Worm (Caenorhabditis elegans) whole organism, L4 larva: ENCODE data around the gene spsb-2.

Experiments
- D1046.2 ChIP-seq: fragments of 200-800 bp; sonication (Bioruptor generic); IDR thresholded peaks from 2 replicates; pipeline ENCODE4 v1.3.6; 2022; ENCODE audit warnings: missing genetic modification characterization, missing compliant biosample characterization
- F10B5.3 ChIP-seq: sonication (generic microtip); optimal IDR thresholded peaks from 2 replicates; lab custom pipeline; 2016; ENCODE audit warnings: mild to moderate bottlenecking, missing genetic modification characterization, missing compliant biosample characterization
- F26F4.8 ChIP-seq: fragments of 200-800 bp; sonication (Bioruptor generic); conservative IDR thresholded peaks from 2 replicates; pipeline ENCODE4 v1.3.6; 2022; ENCODE audit warnings: missing genetic modification characterization, missing compliant biosample characterization
- F37D6.2 ChIP-seq: sonication (generic microtip); optimal IDR thresholded peaks from 2 replicates; lab custom pipeline; 2016; ENCODE audit warnings: mild to moderate bottlenecking, missing genetic modification characterization, missing compliant biosample characterization
- T20F7.1 ChIP-seq: fragments of 200-800 bp; sonication (Bioruptor generic); optimal IDR thresholded peaks from 2 replicates; lab custom pipeline; 2018; ENCODE audit warnings: mild to moderate bottlenecking, missing genetic modification characterization, missing compliant biosample characterization
- Y5F2A.4 ChIP-seq: fragments of 200-800 bp; sonication (Bioruptor generic); optimal IDR thresholded peaks from 2 replicates; lab custom pipeline; 2018; ENCODE audit warnings: mild to moderate bottlenecking, missing genetic modification characterization, missing compliant biosample characterization
- ZK337.2 ChIP-seq: fragments of 200-800 bp; sonication (Bioruptor generic); IDR thresholded peaks from 2 replicates; pipeline ENCODE4 v1.3.6; 2022; ENCODE audit warnings: missing genetic modification reagents, missing genetic modification characterization, missing compliant biosample characterization
- aha-1 ChIP-seq: fragments of 150-350 bp; peaks from one replicate; lab custom pipeline; 2014; ENCODE audit warnings: missing biosample characterization, missing genetic modification characterization
- aly-2 ChIP-seq: sonication (generic microtip); optimal IDR thresholded peaks from 2 replicates; lab custom pipeline; 2018; ENCODE audit warnings: missing biosample characterization, missing genetic modification characterization
- ama-1 ChIP-seq: fragments of 150-350 bp; optimal IDR thresholded peaks from 2 replicates; lab custom pipeline; 2014; ENCODE audit warnings: inconsistent platforms, mixed read lengths
- ceh-62 ChIP-seq: sonication (generic microtip); optimal IDR thresholded peaks from 2 replicates; lab custom pipeline; 2017; ENCODE audit warnings: missing biosample characterization, missing genetic modification characterization
- ceh-82 ChIP-seq: sonication (generic microtip); optimal IDR thresholded peaks from 2 replicates; lab custom pipeline; 2017; ENCODE audit warnings: missing biosample characterization, missing genetic modification characterization
- ces-1 ChIP-seq: fragments of 150-350 bp; sonication (generic microtip); optimal IDR thresholded peaks from 4 replicates; lab custom pipeline; 2014; ENCODE audit warnings: missing biosample characterization, missing genetic modification reagents, missing genetic modification characterization
- ctbp-1 ChIP-seq: fragments of 200-800 bp; sonication (Bioruptor generic); IDR thresholded peaks from 2 replicates; pipeline ENCODE4 v1.3.6; 2022; ENCODE audit warnings: missing genetic modification reagents, missing genetic modification characterization, missing compliant biosample characterization
- daf-12 ChIP-seq: fragments of 150-350 bp; optimal IDR thresholded peaks from 2 replicates; lab custom pipeline; 2014; ENCODE audit warnings: missing biosample characterization, missing genetic modification reagents, missing genetic modification characterization
- dmd-6 ChIP-seq: fragments of 200-800 bp; sonication (Bioruptor generic); IDR thresholded peaks from 2 replicates; pipeline ENCODE4 v1.3.6; 2022; ENCODE audit warnings: missing genetic modification reagents, missing genetic modification characterization, missing compliant biosample characterization
- dmd-8 ChIP-seq: fragments of 200-800 bp; sonication (Bioruptor generic); IDR thresholded peaks from 2 replicates; pipeline ENCODE4 v1.3.6; 2022; ENCODE audit warnings: missing genetic modification characterization, missing compliant biosample characterization
- duxl-1 ChIP-seq: sonication (generic microtip); optimal IDR thresholded peaks from 2 replicates; lab custom pipeline; 2016; ENCODE audit warnings: mild to moderate bottlenecking, missing genetic modification characterization, moderate library complexity, missing compliant biosample characterization; ENCODE audit not compliant: poor library complexity
- egl-43 ChIP-seq: fragments of 200-800 bp; sonication (Bioruptor generic); IDR thresholded peaks from 2 replicates; pipeline ENCODE4 v1.3.6; 2022; ENCODE audit warnings: missing genetic modification reagents, missing genetic modification characterization, missing compliant biosample characterization
- fkh-10 ChIP-seq: fragments of 150-350 bp; optimal IDR thresholded peaks from 2 replicates; lab custom pipeline; 2014; ENCODE audit warnings: missing biosample characterization, missing genetic modification reagents, missing genetic modification characterization
- hif-1 ChIP-seq, 2 experiments: sonication (generic microtip); optimal IDR thresholded peaks; 2 replicates each; lab custom pipeline; 2016 to 2017; ENCODE audit warnings: missing compliant biosample characterization in 2 of 2, missing genetic modification characterization in 2 of 2, missing genetic modification reagents in 2 of 2, missing genotype in 2 of 2, mild to moderate bottlenecking in 1 of 2
- hlh-11 ChIP-seq: fragments of 200-800 bp; sonication (Bioruptor generic); optimal IDR thresholded peaks from 2 replicates; lab custom pipeline; 2018; ENCODE audit warnings: mild to moderate bottlenecking, missing genetic modification characterization, missing compliant biosample characterization
- hlh-30 ChIP-seq: sonication (generic microtip); optimal IDR thresholded peaks from 2 replicates; lab custom pipeline; 2017; ENCODE audit warnings: antibody characterized with exemption, mild to moderate bottlenecking, missing genetic modification characterization, missing compliant biosample characterization; ENCODE audit not compliant: insufficient read depth
- lin-1 ChIP-seq: fragments of 200-800 bp; sonication (Bioruptor generic); IDR thresholded peaks from 2 replicates; pipeline ENCODE4 v1.3.6; 2022; ENCODE audit warnings: missing genetic modification reagents, missing genetic modification characterization, missing compliant biosample characterization
- lin-29 ChIP-seq: fragments of 200-800 bp; sonication (Bioruptor generic); IDR thresholded peaks from 2 replicates; pipeline ENCODE4 v1.3.6; 2022; ENCODE audit warnings: missing genetic modification reagents, missing genetic modification characterization, missing compliant biosample characterization
- lin-39 ChIP-seq: fragments of 150-350 bp; optimal IDR thresholded peaks from 2 replicates; lab custom pipeline; 2014; ENCODE audit warnings: missing biosample characterization, missing genetic modification reagents, missing genetic modification characterization
- lsy-2 ChIP-seq, 2 experiments: fragments of 150-350 bp in 1 of 2; sonication (generic microtip) in 1 of 2; optimal IDR thresholded peaks; 2 replicates each; lab custom pipeline; 2014 to 2017; ENCODE audit warnings: missing biosample characterization in 2 of 2, missing genetic modification characterization in 2 of 2
- madf-5 ChIP-seq, 2 experiments: fragments of 200-800 bp; sonication (Bioruptor generic); IDR thresholded peaks; 2 replicates each; pipeline ENCODE4 v1.3.6; 2022; ENCODE audit warnings: missing compliant biosample characterization in 2 of 2, missing genetic modification characterization in 2 of 2
- mdt-29 ChIP-seq: fragments of 200-800 bp; sonication (Bioruptor generic); IDR thresholded peaks from 2 replicates; pipeline ENCODE4 v1.3.6; 2022; ENCODE audit warnings: missing genetic modification reagents, missing genetic modification characterization, missing compliant biosample characterization
- mep-1 ChIP-seq: fragments of 150-350 bp; sonication (generic microtip); optimal IDR thresholded peaks from 3 replicates; lab custom pipeline; 2014; ENCODE audit warnings: missing biosample characterization, missing genetic modification characterization
- nhr-11 ChIP-seq: fragments of 150-350 bp; optimal IDR thresholded peaks from 2 replicates; lab custom pipeline; 2014; ENCODE audit warnings: missing biosample characterization, missing genetic modification characterization
- nhr-111 ChIP-seq: fragments of 200-800 bp; sonication (Bioruptor generic); optimal IDR thresholded peaks from 2 replicates; lab custom pipeline; 2018; ENCODE audit warnings: mild to moderate bottlenecking, missing genetic modification characterization, missing compliant biosample characterization
- nhr-25 ChIP-seq: sonication (generic microtip); optimal IDR thresholded peaks from 2 replicates; lab custom pipeline; 2017; ENCODE audit warnings: missing genetic modification characterization, mild to moderate bottlenecking, missing compliant biosample characterization, antibody characterized with exemption, moderate library complexity, borderline replicate concordance; ENCODE audit not compliant: insufficient read depth
- nhr-28 ChIP-seq: fragments of 150-350 bp; optimal IDR thresholded peaks from 2 replicates; lab custom pipeline; 2014; ENCODE audit warnings: missing biosample characterization, missing genetic modification characterization
- nhr-41 ChIP-seq: fragments of 200-800 bp; sonication (Bioruptor generic); IDR thresholded peaks from 2 replicates; pipeline ENCODE4 v1.3.6; 2022; ENCODE audit warnings: missing genetic modification reagents, missing genetic modification characterization, missing compliant biosample characterization
- nhr-42 ChIP-seq: fragments of 200-800 bp; sonication (Bioruptor generic); IDR thresholded peaks from 2 replicates; pipeline ENCODE4 v1.3.6; 2022; ENCODE audit warnings: missing genetic modification characterization, missing compliant biosample characterization
- pha-4 ChIP-seq, 2 experiments: fragments of 150-350 bp in 1 of 2; fragments of 200-800 bp in 1 of 2; sonication (Bioruptor generic) in 1 of 2; IDR thresholded peaks in 1 of 2; optimal IDR thresholded peaks in 1 of 2; 2 replicates each; pipeline versions ENCODE4 v1.3.6 to Lab custom; 2014 to 2022; ENCODE audit warnings: missing genetic modification characterization in 2 of 2, missing genetic modification reagents in 2 of 2, missing biosample characterization in 1 of 2, missing compliant biosample characterization in 1 of 2
- php-3 ChIP-seq: fragments of 200-800 bp; sonication (Bioruptor generic); IDR thresholded peaks from 2 replicates; pipeline ENCODE4 v1.3.6; 2022; ENCODE audit warnings: missing genetic modification reagents, missing genetic modification characterization, missing compliant biosample characterization
- rbr-2 ChIP-seq: sonication (generic microtip); optimal IDR thresholded peaks from 2 replicates; lab custom pipeline; 2016; ENCODE audit warnings: missing genotype, missing genetic modification characterization, missing compliant biosample characterization
- sdz-12 ChIP-seq: fragments of 200-800 bp; sonication (Bioruptor generic); optimal IDR thresholded peaks from 2 replicates; lab custom pipeline; 2018; ENCODE audit warnings: mild to moderate bottlenecking, missing genetic modification characterization, missing compliant biosample characterization
- snpc-1.2 ChIP-seq: fragments of 200-800 bp; sonication (Bioruptor generic); IDR thresholded peaks from 2 replicates; pipeline ENCODE4 v1.3.6; 2022; ENCODE audit warnings: missing genetic modification reagents, missing genetic modification characterization, missing compliant biosample characterization
- spr-1 ChIP-seq: sonication (generic microtip); optimal IDR thresholded peaks from 2 replicates; lab custom pipeline; 2016; ENCODE audit warnings: mild to moderate bottlenecking, missing genetic modification characterization, missing compliant biosample characterization
- tag-97 ChIP-seq: fragments of 200-800 bp; sonication (Bioruptor generic); IDR thresholded peaks from 2 replicates; pipeline ENCODE4 v1.3.6; 2022; ENCODE audit warnings: missing genetic modification characterization, missing compliant biosample characterization
- tra-1 ChIP-seq: fragments of 200-800 bp; sonication (Bioruptor generic); IDR thresholded peaks from 2 replicates; pipeline ENCODE4 v1.3.6; 2022; ENCODE audit warnings: missing genetic modification reagents, missing genetic modification characterization, missing compliant biosample characterization
- unc-130 ChIP-seq: sonication (generic microtip); optimal IDR thresholded peaks from 2 replicates; lab custom pipeline; 2016; ENCODE audit warnings: missing genetic modification reagents, missing genetic modification characterization, missing compliant biosample characterization
- unc-62 ChIP-seq, 3 experiments: fragments of 150-350 bp in 1 of 3; sonication (generic microtip); optimal IDR thresholded peaks in 2 of 3; peaks in 1 of 3; 1 replicate in 1 of 3; 2 replicates in 2 of 3; lab custom pipeline; 2014 to 2017; ENCODE audit warnings: missing biosample characterization in 3 of 3, missing genetic modification characterization in 3 of 3, missing genetic modification reagents in 3 of 3, missing genotype in 1 of 3
- vab-7 ChIP-seq: fragments of 200-800 bp; sonication (Bioruptor generic); IDR thresholded peaks from 2 replicates; pipeline ENCODE4 v1.3.6; 2022; ENCODE audit warnings: missing genetic modification reagents, missing genetic modification characterization, missing compliant biosample characterization
- zag-1 ChIP-seq: fragments of 150-350 bp; optimal IDR thresholded peaks from 2 replicates; lab custom pipeline; 2014; ENCODE audit warnings: missing biosample characterization, missing genetic modification characterization
- zfp-2 ChIP-seq: sonication (generic microtip); optimal IDR thresholded peaks from 2 replicates; lab custom pipeline; 2016; ENCODE audit warnings: mild to moderate bottlenecking, missing genetic modification characterization, missing compliant biosample characterization

The spsb-2 gene

DNA sequence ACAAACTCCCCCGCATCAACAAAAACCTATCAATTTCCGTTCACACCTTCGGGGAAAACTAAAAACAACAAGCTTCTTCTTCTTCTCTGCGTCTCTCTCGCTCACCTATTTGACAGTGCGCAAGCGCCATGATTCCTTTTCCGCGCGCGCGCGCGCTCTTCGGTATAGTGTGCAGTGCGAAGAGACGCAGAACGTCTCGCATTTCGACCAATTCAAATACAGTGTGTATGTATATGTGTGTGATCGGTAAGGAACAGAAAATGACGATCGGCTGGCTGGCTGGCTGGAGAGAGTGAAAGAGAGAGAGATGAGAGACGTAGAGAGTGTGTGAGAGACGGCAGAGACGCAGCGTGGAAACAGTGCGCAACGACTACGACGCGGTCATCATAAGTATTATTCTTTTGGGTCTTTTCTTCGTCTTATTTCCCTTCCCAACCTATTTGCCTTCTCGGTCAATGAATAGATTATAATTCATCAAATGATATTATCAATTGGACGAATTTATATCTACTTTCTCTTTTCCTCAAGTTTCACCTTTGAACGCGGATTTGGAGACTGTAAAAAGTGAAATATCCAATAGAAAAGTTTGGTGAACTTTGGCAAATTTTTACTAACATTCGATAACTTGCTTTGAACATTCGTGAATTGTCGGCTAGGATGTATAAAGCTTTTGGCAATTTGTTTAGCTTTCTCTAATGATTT lies 33.1 kb downstream of the spsb-2 start (continued):
- TF ChIP-seq tag-97 (no peak), F37D6.2 (tag; lab: Kevin White, UChicago) (no peak), ama-1 (lab: Kevin White, UChicago) (no peak), lin-1 (no peak; the same call in 1 of the 2 replicates), php-3 (peak; percentile 68; the same call in 1 of the 2 replicates), ZK337.2 (GFP tag; lab: Robert Waterston, UW) (no peak), ceh-82 (tag; lab: Kevin White, UChicago) (no peak), Y5F2A.4 (no peak), aha-1 (tag; lab: Kevin White, UChicago) (peak; percentile 98), unc-62 (GFP tag; optimal IDR thresholded peaks at IDR 0.05 in 1 of 2; lab: Kevin White, UChicago) (peak in 1 of 2 experiments; percentile 89), unc-62 (tag; optimal IDR thresholded peaks at IDR 0.05; lab: Kevin White, UChicago) (no peak), vab-7 (GFP tag; lab: Robert Waterston, UW) (no peak), fkh-10 (GFP tag; lab: Kevin White, UChicago) (no peak), daf-12 (tag; lab: Kevin White, UChicago) (no peak), lsy-2 (tag; optimal IDR thresholded peaks at IDR 0.05; lab: Kevin White, UChicago) (peak in 1 of 2 experiments; percentile 55), nhr-41 (GFP tag; lab: Robert Waterston, UW) (0 out of 2 replicates have a peak, but pooled peaks have one; percentile 31), snpc-1.2 (no peak), madf-5 (GFP tag; IDR thresholded peaks at IDR 0.05; lab: Robert Waterston, UW) (no peak), rbr-2 (peak; percentile 53), hlh-30 (tag; lab: Kevin White, UChicago) (peak; percentile 86), T20F7.1 (GFP tag; lab: Kevin White, UChicago) (no peak), nhr-42 (peak; percentile 84), D1046.2 (no peak), hlh-11 (tag; lab: Kevin White, UChicago) (peak; percentile 96), ces-1 (GFP tag; lab: Kevin White, UChicago) (no peak), F26F4.8 (no peak), nhr-11 (no peak), sdz-12 (GFP tag; lab: Kevin White, UChicago) (no peak), nhr-111 (GFP tag; lab: Kevin White, UChicago) (no peak), nhr-25 (tag; lab: Kevin White, UChicago) (peak; percentile 81), egl-43 (peak; percentile 73), F10B5.3 (no peak), aly-2 (tag; lab: Kevin White, UChicago) (no peak), lin-29 (no peak), dmd-8 (no peak), zag-1 (tag; lab: Kevin White, UChicago) (no peak), zfp-2 (tag; lab: Kevin White, UChicago) (no peak), duxl-1 (tag; lab: Kevin White, UChicago) (peak; percentile 53), pha-4 (GFP tag; IDR thresholded peaks at IDR 0.05; lab: Robert Waterston, UW) (no peak; the same call in 1 of the 2 replicates), pha-4 (tag; optimal IDR thresholded peaks at IDR 0.05; lab: Kevin White, UChicago) (no peak), dmd-6 (GFP tag; lab: Robert Waterston, UW) (peak; percentile 76), nhr-28 (tag; lab: Kevin White, UChicago) (peak; percentile 83), lin-39 (no peak), tra-1 (GFP tag; lab: Robert Waterston, UW) (no peak), mdt-29 (GFP tag; lab: Robert Waterston, UW) (no peak), spr-1 (tag; lab: Kevin White, UChicago) (peak; percentile 63), unc-130 (GFP tag; lab: Kevin White, UChicago) (no peak), mep-1 (tag; lab: Kevin White, UChicago) (peak; percentile 82), ctbp-1 (no peak), hif-1 (tag; optimal IDR thresholded peaks at IDR 0.05; lab: Kevin White, UChicago) (peak in 1 of 2 experiments; percentile 51), ceh-62 (tag; lab: Kevin White, UChicago) (no peak)
